Fruit fly (Drosophila melanogaster) whole organism, embryonic: ENCODE data around the gene CG34417.

Experiments used
- Antp ChIP-seq: fragments of 200-800 bp; sonication (Bioruptor generic); optimal IDR thresholded peaks from 3 replicates; lab custom pipeline; 2016; ENCODE audit warnings: missing biosample characterization, missing genetic modification characterization
- Awh ChIP-seq: fragments of 200-800 bp; sonication (Bioruptor generic); IDR thresholded peaks from 2 replicates; pipeline ENCODE4, ENCODE4 v1.3.6; 2022; ENCODE audit warnings: missing biosample characterization, missing genetic modification characterization
- CG11560 ChIP-seq: fragments of 200-800 bp; sonication (Bioruptor generic); IDR thresholded peaks from 3 replicates; pipeline ENCODE4 v1.3.6; 2022; ENCODE audit warnings: missing biosample characterization, missing genetic modification characterization
- CG12391 ChIP-seq: fragments of 200-800 bp; sonication (Bioruptor generic); optimal IDR thresholded peaks from 3 replicates; lab custom pipeline; 2018; ENCODE audit warnings: missing biosample characterization, mild to moderate bottlenecking, missing genetic modification characterization, moderate library complexity
- CG12769 ChIP-seq: fragments of 200-800 bp; sonication (Bioruptor generic); optimal IDR thresholded peaks from 2 replicates; lab custom pipeline; 2019; ENCODE audit warnings: missing biosample characterization, mild to moderate bottlenecking, missing genetic modification characterization, moderate library complexity
- CG13894 ChIP-seq: fragments of 200-800 bp; sonication (Bioruptor generic); optimal IDR thresholded peaks from 3 replicates; lab custom pipeline; 2018; ENCODE audit warnings: missing biosample characterization, mild to moderate bottlenecking, missing genetic modification characterization, moderate library complexity
- CG14441 ChIP-seq: fragments of 200-800 bp; sonication (Bioruptor generic); IDR thresholded peaks from 2 replicates; pipeline ENCODE4 v1.3.6; 2022; ENCODE audit warnings: missing biosample characterization, missing genetic modification characterization
- CG16815 ChIP-seq: fragments of 200-800 bp; sonication (Bioruptor generic); optimal IDR thresholded peaks from 3 replicates; lab custom pipeline; 2017; ENCODE audit warnings: missing biosample characterization, mild to moderate bottlenecking, missing genetic modification characterization
- CG17568 ChIP-seq: fragments of 200-800 bp; sonication (Bioruptor generic); optimal IDR thresholded peaks from 2 replicates; lab custom pipeline; 2018; ENCODE audit warnings: missing biosample characterization, mild to moderate bottlenecking, missing genetic modification characterization, moderate library complexity
- CG31441 ChIP-seq: fragments of 200-800 bp; sonication (Bioruptor generic); IDR thresholded peaks from 2 replicates; pipeline ENCODE4 v1.3.6; 2022; ENCODE audit warnings: missing biosample characterization, missing genetic modification characterization
- CG5180 ChIP-seq: fragments of 200-800 bp; sonication (Bioruptor generic); optimal IDR thresholded peaks from 3 replicates; lab custom pipeline; 2017; ENCODE audit warnings: missing biosample characterization, missing genetic modification characterization, mild to moderate bottlenecking, moderate library complexity, missing genetic modification reagents
- CG6854 ChIP-seq: fragments of 200-800 bp; sonication (Bioruptor generic); optimal IDR thresholded peaks from 3 replicates; lab custom pipeline; 2017; ENCODE audit warnings: missing biosample characterization, mild to moderate bottlenecking, missing genetic modification characterization
- CG8944 ChIP-seq: fragments of 200-800 bp; sonication (Bioruptor generic); optimal IDR thresholded peaks from 3 replicates; lab custom pipeline; 2016; ENCODE audit warnings: missing biosample characterization, missing genetic modification characterization
- CG9609 ChIP-seq: fragments of 200-800 bp; sonication (Bioruptor generic); optimal IDR thresholded peaks from 3 replicates; lab custom pipeline; 2016; ENCODE audit warnings: missing biosample characterization, missing genetic modification characterization
- Chrac-16 ChIP-seq: fragments of 200-800 bp; sonication (Bioruptor generic); optimal IDR thresholded peaks from 3 replicates; lab custom pipeline; 2016; ENCODE audit warnings: missing biosample characterization, missing genetic modification characterization
- Dip2 ChIP-seq: fragments of 200-800 bp; sonication (Bioruptor generic); IDR thresholded peaks from 2 replicates; pipeline ENCODE4 v1.3.6; 2022; ENCODE audit warnings: missing biosample characterization, missing genetic modification characterization
- Drgx ChIP-seq: fragments of 200-800 bp; sonication (Bioruptor generic); IDR thresholded peaks from 2 replicates; pipeline ENCODE4 v1.3.6; 2022; ENCODE audit warnings: missing biosample characterization, missing genetic modification characterization
- GATAe ChIP-seq: fragments of 200-800 bp; sonication (Bioruptor generic); conservative IDR thresholded peaks from 2 replicates; pipeline ENCODE4 v1.3.6; 2022; ENCODE audit warnings: missing biosample characterization, missing genetic modification characterization
- Gug ChIP-seq: fragments of 200-800 bp; sonication (Bioruptor generic); IDR thresholded peaks from 4 replicates; pipeline ENCODE4 v1.3.6; 2022; ENCODE audit warnings: missing biosample characterization, missing genetic modification characterization
- Hr39 ChIP-seq: fragments of >200 bp; optimal IDR thresholded peaks from 2 replicates; lab custom pipeline; 2017
- Hr51 ChIP-seq, 2 experiments: fragments of 200-800 bp; sonication (Bioruptor generic); optimal IDR thresholded peaks; 2 replicates in 1 of 2; 3 replicates in 1 of 2; lab custom pipeline; 2016 to 2018; ENCODE audit warnings: missing biosample characterization in 2 of 2, missing genetic modification characterization in 2 of 2, mild to moderate bottlenecking in 1 of 2, moderate library complexity in 1 of 2
- Hr78 ChIP-seq, 2 experiments: fragments of 200-800 bp in 1 of 2; fragments of >200 bp in 1 of 2; sonication (Bioruptor generic) in 1 of 2; optimal IDR thresholded peaks; 2 replicates each; lab custom pipeline; 2017 to 2019; ENCODE audit warnings: missing biosample characterization in 2 of 2, missing genetic modification characterization in 2 of 2, mild to moderate bottlenecking in 1 of 2, moderate library complexity in 1 of 2
- Mad ChIP-seq: fragments of 200-800 bp; sonication (Bioruptor generic); optimal IDR thresholded peaks from 2 replicates; lab custom pipeline; 2016; ENCODE audit warnings: missing biosample characterization, missing genetic modification characterization
- Sox102F ChIP-seq: fragments of 200-800 bp; sonication (Bioruptor generic); optimal IDR thresholded peaks from 2 replicates; lab custom pipeline; 2018; ENCODE audit warnings: missing biosample characterization, mild to moderate bottlenecking, missing genetic modification characterization, moderate library complexity
- Ssrp ChIP-seq: fragments of 200-800 bp; sonication (Bioruptor generic); optimal IDR thresholded peaks from 2 replicates; lab custom pipeline; 2018; ENCODE audit warnings: missing biosample characterization, mild to moderate bottlenecking, missing genetic modification characterization, moderate library complexity
- Trl ChIP-seq, 3 experiments: fragments of >200 bp in 2 of 3; fragments of 200-800 bp in 1 of 3; sonication (Bioruptor generic) in 1 of 3; optimal IDR thresholded peaks; 2 replicates in 1 of 3; 3 replicates in 2 of 3; lab custom pipeline; 2016 to 2017; ENCODE audit warnings: missing biosample characterization in 1 of 3, missing genetic modification characterization in 1 of 3
- ase ChIP-seq: fragments of 200-800 bp; sonication (Bioruptor generic); IDR thresholded peaks from 3 replicates; pipeline ENCODE4 v1.3.6; 2022; ENCODE audit warnings: missing biosample characterization, missing genetic modification characterization
- az2 ChIP-seq: fragments of 200-800 bp; sonication (Bioruptor generic); optimal IDR thresholded peaks from 3 replicates; lab custom pipeline; 2016; ENCODE audit warnings: missing biosample characterization, missing genetic modification characterization
- bsh ChIP-seq, 2 experiments: fragments of 200-800 bp; sonication (Bioruptor generic); optimal IDR thresholded peaks; 2 replicates each; lab custom pipeline; 2017 to 2018; ENCODE audit warnings: mild to moderate bottlenecking in 2 of 2, missing biosample characterization in 2 of 2, missing genetic modification characterization in 2 of 2, moderate library complexity in 1 of 2
- chinmo ChIP-seq: fragments of 200-800 bp; sonication (Bioruptor generic); IDR thresholded peaks from 4 replicates; pipeline ENCODE4 v1.3.6; 2022; ENCODE audit warnings: missing biosample characterization, missing genetic modification characterization; ENCODE audit not compliant: partially characterized antibody
- crol ChIP-seq: fragments of 200-800 bp; sonication (Bioruptor generic); IDR thresholded peaks from 2 replicates; pipeline ENCODE4 v1.3.6; 2022; ENCODE audit warnings: missing biosample characterization, missing genetic modification characterization
- cwo ChIP-seq: fragments of 200-800 bp; sonication (Bioruptor generic); optimal IDR thresholded peaks from 3 replicates; lab custom pipeline; 2017; ENCODE audit warnings: missing biosample characterization, missing genetic modification characterization, mild to moderate bottlenecking, moderate library complexity, missing genetic modification reagents
- dmrt11E ChIP-seq: fragments of 200-800 bp; sonication (Bioruptor generic); optimal IDR thresholded peaks from 3 replicates; lab custom pipeline; 2018; ENCODE audit warnings: missing biosample characterization, mild to moderate bottlenecking, missing genetic modification characterization, moderate library complexity
- ems ChIP-seq: fragments of 200-800 bp; sonication (Bioruptor generic); optimal IDR thresholded peaks from 3 replicates; lab custom pipeline; 2016; ENCODE audit warnings: missing biosample characterization, missing genetic modification characterization
- gem ChIP-seq: fragments of 200-800 bp; sonication (Bioruptor generic); optimal IDR thresholded peaks from 2 replicates; lab custom pipeline; 2019; ENCODE audit warnings: missing biosample characterization, mild to moderate bottlenecking, missing genetic modification characterization, moderate library complexity
- h ChIP-seq: fragments of >200 bp; optimal IDR thresholded peaks from 2 replicates; lab custom pipeline; 2017
- lmd ChIP-seq: fragments of 200-800 bp; sonication (Bioruptor generic); IDR thresholded peaks from 2 replicates; pipeline ENCODE4 v1.3.6; 2022; ENCODE audit warnings: missing biosample characterization, missing genetic modification characterization
- mam ChIP-seq: fragments of 200-800 bp; sonication (Bioruptor generic); optimal IDR thresholded peaks from 3 replicates; lab custom pipeline; 2016; ENCODE audit warnings: missing biosample characterization, missing genetic modification characterization
- p53 ChIP-seq: fragments of 200-800 bp; sonication (Bioruptor generic); optimal IDR thresholded peaks from 2 replicates; lab custom pipeline; 2016; ENCODE audit warnings: missing biosample characterization, missing genetic modification characterization
- pnt ChIP-seq: fragments of 200-800 bp; sonication (Bioruptor generic); optimal IDR thresholded peaks from 3 replicates; lab custom pipeline; 2016; ENCODE audit warnings: missing biosample characterization, missing genetic modification characterization
- prd ChIP-seq, 3 experiments: fragments of >200 bp in 2 of 3; fragments of 200-800 bp in 1 of 3; sonication (Bioruptor generic) in 1 of 3; optimal IDR thresholded peaks in 2 of 3; IDR thresholded peaks in 1 of 3; 2 replicates in 2 of 3; 3 replicates in 1 of 3; pipeline versions ENCODE4 v1.3.6 to Lab custom; 2017 to 2022; ENCODE audit warnings: missing biosample characterization in 1 of 3, missing genetic modification characterization in 1 of 3
- repo ChIP-seq: fragments of 200-800 bp; sonication (Bioruptor generic); optimal IDR thresholded peaks from 2 replicates; lab custom pipeline; 2016; ENCODE audit warnings: missing biosample characterization, missing genetic modification characterization
- sens ChIP-seq: fragments of 200-800 bp; sonication (Bioruptor generic); peaks from one replicate; lab custom pipeline; 2016; ENCODE audit warnings: missing biosample characterization, missing genetic modification characterization
- slou ChIP-seq: fragments of 200-800 bp; sonication (Bioruptor generic); optimal IDR thresholded peaks from 3 replicates; lab custom pipeline; 2016; ENCODE audit warnings: missing biosample characterization, missing genetic modification characterization
- sob ChIP-seq: fragments of 200-800 bp; sonication (Bioruptor generic); IDR thresholded peaks from 2 replicates; pipeline ENCODE4 v1.3.6; 2022; ENCODE audit warnings: missing biosample characterization, missing genetic modification characterization
- sr ChIP-seq: fragments of 200-800 bp; sonication (Bioruptor generic); IDR thresholded peaks from 3 replicates; pipeline ENCODE4 v1.3.6; 2022; ENCODE audit warnings: missing biosample characterization, missing genetic modification characterization
- vvl ChIP-seq: fragments of 200-800 bp; sonication (Bioruptor generic); IDR thresholded peaks from 2 replicates; pipeline ENCODE4 v1.3.6; 2022; ENCODE audit warnings: missing biosample characterization, missing genetic modification characterization

The CG34417 gene

dm6 chrX:6616771-6617170 is 76.2 kb downstream of the CG34417 start:
- TF ChIP-seq sob (GFP tag; lab: Robert Waterston, UW) (no peak), sr (GFP tag; lab: Robert Waterston, UW) (0 out of 3 replicates have a peak, but pooled peaks have one; percentile 31), Awh (GFP tag; lab: Robert Waterston, UW) (peak; percentile 63), CG12769 (peak; percentile 10), p53 (GFP tag; lab: Kevin White, UChicago) (no peak), pnt (GFP tag; lab: Kevin White, UChicago) (no peak), az2 (GFP tag; lab: Kevin White, UChicago) (no peak), repo (GFP tag; lab: Kevin White, UChicago) (no peak), crol (peak; percentile 77), chinmo (GFP tag; lab: Robert Waterston, UW) (peak; percentile 77; the same call in 3 of the 4 replicates), GATAe (GFP tag; lab: Robert Waterston, UW) (no peak), Hr78 (GFP tag; optimal IDR thresholded peaks at IDR 0.05; lab: Kevin White, UChicago) (peak in 1 of 2 experiments; percentile 70), vvl (GFP tag; lab: Robert Waterston, UW) (peak; percentile 40; the same call in 1 of the 2 replicates), mam (GFP tag; lab: Kevin White, UChicago) (no peak), CG5180 (GFP tag; lab: Kevin White, UChicago) (no peak), Dip2 (GFP tag; lab: Robert Waterston, UW) (no peak), Trl (optimal IDR thresholded peaks at IDR 0.05; lab: Kevin White, UChicago) (no peak), Trl (GFP tag; optimal IDR thresholded peaks at IDR 0.05; lab: Kevin White, UChicago) (no peak), Hr51 (GFP tag; optimal IDR thresholded peaks at IDR 0.05; lab: Kevin White, UChicago) (no peak), Gug (GFP tag; lab: Robert Waterston, UW) (no peak), CG17568 (GFP tag; lab: Kevin White, UChicago) (no peak), CG8944 (no peak), Sox102F (GFP tag; lab: Kevin White, UChicago) (no peak), Mad (GFP tag; lab: Kevin White, UChicago) (no peak), lmd (no peak), CG14441 (GFP tag; lab: Robert Waterston, UW) (no peak), Chrac-16 (no peak), CG13894 (tag; lab: Kevin White, UChicago) (no peak), CG31441 (no peak), CG12391 (tag; lab: Kevin White, UChicago) (no peak), Ssrp (tag; lab: Kevin White, UChicago) (no peak), CG16815 (GFP tag; lab: Kevin White, UChicago) (no peak), ase (GFP tag; lab: Robert Waterston, UW) (no peak), Hr39 (no peak), slou (GFP tag; lab: Kevin White, UChicago) (no peak), CG11560 (tag; lab: Robert Waterston, UW) (no peak), ems (GFP tag; lab: Kevin White, UChicago) (no peak)

dm6 chrX:6617372-6617771 is 76.8 kb downstream of the CG34417 start:
- TF ChIP-seq Antp (GFP tag; lab: Kevin White, UChicago) (no peak), sens (GFP tag; lab: Kevin White, UChicago) (peak; percentile 33), Sox102F (GFP tag; lab: Kevin White, UChicago) (peak; percentile 0), Hr51 (GFP tag; optimal IDR thresholded peaks at IDR 0.05; lab: Kevin White, UChicago) (no peak), CG9609 (GFP tag; lab: Kevin White, UChicago) (no peak), vvl (GFP tag; lab: Robert Waterston, UW) (peak; percentile 9; the same call in 1 of the 2 replicates), CG6854 (GFP tag; lab: Kevin White, UChicago) (no peak), prd (optimal IDR thresholded peaks at IDR 0.05; lab: Kevin White, UChicago) (no peak), prd (GFP tag; IDR thresholded peaks at IDR 0.05; lab: Robert Waterston, UW) (peak; percentile 10; the same call in 1 of the 3 replicates), dmrt11E (peak; percentile 4), h (no peak), Drgx (peak; percentile 35; the same call in 1 of the 2 replicates), bsh (GFP tag; optimal IDR thresholded peaks at IDR 0.05; lab: Kevin White, UChicago) (peak in 1 of 2 experiments; percentile 3), gem (tag; lab: Kevin White, UChicago) (peak; percentile 10), cwo (no peak)
